Worm (Caenorhabditis elegans) whole organism, L3 larva: ENCODE data around the gene cest-9.2.

ENCODE experiments used
- ceh-28 ChIP-seq: fragments of 150-350 bp; optimal IDR thresholded peaks from 2 replicates; lab custom pipeline; 2014; ENCODE audit warnings: missing biosample characterization, missing genetic modification reagents, missing genetic modification characterization
- daf-12 ChIP-seq: fragments of 150-350 bp; optimal IDR thresholded peaks from 2 replicates; lab custom pipeline; 2014; ENCODE audit warnings: missing biosample characterization, missing genetic modification reagents, missing genetic modification characterization
- elt-1 ChIP-seq: fragments of 150-350 bp; optimal IDR thresholded peaks from 2 replicates; lab custom pipeline; 2014; ENCODE audit warnings: missing biosample characterization, missing genetic modification characterization
- lin-39 ChIP-seq: fragments of 150-350 bp; optimal IDR thresholded peaks from 2 replicates; lab custom pipeline; 2018; ENCODE audit warnings: missing biosample characterization, missing genetic modification reagents, missing genetic modification characterization
- nhr-237 ChIP-seq: fragments of 150-350 bp; optimal IDR thresholded peaks from 2 replicates; lab custom pipeline; 2014; ENCODE audit warnings: missing biosample characterization, missing genetic modification characterization
- nhr-28 ChIP-seq: fragments of 150-350 bp; optimal IDR thresholded peaks from 2 replicates; lab custom pipeline; 2014; ENCODE audit warnings: missing biosample characterization, missing genetic modification characterization
- nhr-77 ChIP-seq: fragments of 150-350 bp; optimal IDR thresholded peaks from 2 replicates; lab custom pipeline; 2014; ENCODE audit warnings: missing biosample characterization, missing genetic modification characterization
- skn-1 ChIP-seq: fragments of 150-350 bp; optimal IDR thresholded peaks from 2 replicates; lab custom pipeline; 2014; ENCODE audit warnings: missing biosample characterization, missing genetic modification characterization

- TF ChIP-seq nhr-28 (tag; lab: Kevin White, UChicago) (no peak), skn-1 (tag; lab: Kevin White, UChicago) (no peak), daf-12 (tag; lab: Kevin White, UChicago) (no peak), ceh-28 (no peak), elt-1 (tag; lab: Kevin White, UChicago) (no peak), nhr-237 (tag; lab: Kevin White, UChicago) (no peak), lin-39 (tag; lab: Kevin White, UChicago) (no peak), nhr-77 (tag; lab: Kevin White, UChicago) (no peak)
These were observed 37.5 kb upstream of the cest-9.2 start for ce11 chrX:12184393-12184792.
